Worm (Caenorhabditis elegans): ENCODE data around the gene C24D10.2.
A peak's percentile ranks its signal among the peaks of the same experiment; 100 is the strongest.

C24D10.2 gene

DNA sequence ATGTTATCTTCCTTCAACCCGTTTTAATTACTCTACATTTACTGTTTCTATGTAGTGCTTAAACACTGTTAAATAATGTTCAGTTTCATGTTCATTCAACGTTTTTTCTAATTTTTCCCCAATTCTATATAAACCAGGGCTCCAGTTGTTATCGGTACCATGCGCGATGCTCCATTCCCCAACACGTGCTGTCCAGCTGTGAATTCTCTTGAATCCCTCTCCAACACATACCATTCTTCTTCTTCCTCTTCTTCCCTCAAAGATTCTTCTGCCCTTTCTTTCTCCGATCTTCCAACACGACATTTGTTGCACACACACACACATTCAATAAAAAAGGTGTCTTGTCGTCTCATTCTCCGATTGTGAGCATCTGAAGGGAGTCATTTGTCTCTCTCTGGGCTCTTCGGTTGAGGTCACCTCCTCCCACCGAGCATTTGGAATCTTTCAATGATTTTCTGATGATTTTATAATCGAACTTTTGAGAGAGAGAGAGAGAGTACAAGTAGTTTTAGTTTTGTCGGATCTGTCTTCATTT lies 8.9 kb downstream of the C24D10.2 start:
- TF ChIP-seq unc-120 (tag; optimal IDR thresholded peaks at IDR 0.05; ENCODE audit: poor library complexity, severe bottlenecking), result peak; percentile 40
- no peak for TF ChIP-seq mep-1 (tag; optimal IDR thresholded peaks at IDR 0.05)
- TF ChIP-seq M03D4.4 (tag; optimal IDR thresholded peaks at IDR 0.05), result no peak
- no peak for TF ChIP-seq bed-3 (GFP tag; optimal IDR thresholded peaks at IDR 0.05)
- no peak for TF ChIP-seq nhr-237 (tag; optimal IDR thresholded peaks at IDR 0.05)
- no peak for TF ChIP-seq lsy-2 (tag; optimal IDR thresholded peaks at IDR 0.05)
- peak; percentile 93 for TF ChIP-seq hlh-1 (tag; optimal IDR thresholded peaks at IDR 0.05)
- no peak for TF ChIP-seq sptf-1 (tag; optimal IDR thresholded peaks at IDR 0.05)
- TF ChIP-seq tbx-8 (GFP tag; optimal IDR thresholded peaks at IDR 0.05), result no peak
- TF ChIP-seq ceh-39 (tag; optimal IDR thresholded peaks at IDR 0.05), result no peak

DNA sequence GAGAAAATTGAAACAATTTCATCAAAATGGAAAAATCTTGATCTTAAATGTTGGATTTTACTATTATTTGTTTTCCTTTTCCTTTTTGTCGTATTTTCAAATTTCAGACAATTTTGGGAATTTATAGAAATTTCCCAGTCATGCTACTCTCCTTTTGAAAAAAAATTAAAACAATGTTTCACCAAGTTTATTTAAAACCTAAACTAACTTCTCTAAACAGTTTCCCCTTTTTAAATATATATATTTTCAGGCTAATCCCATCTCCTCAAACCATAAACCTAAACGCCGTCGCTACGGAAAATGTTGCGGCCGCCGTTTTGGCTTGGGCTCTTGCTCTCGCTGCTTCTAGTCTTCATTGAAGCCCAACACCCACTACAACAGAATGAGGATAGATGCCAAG lies 9.9 kb downstream of the C24D10.2 start, which contains the start of gene lam-1:
Gene lam-1 (plus strand): TSS at position 301 of the 400 bp plus-strand sequence.
- TF ChIP-seq lin-13 (tag; optimal IDR thresholded peaks at IDR 0.05), result no peak
- TF ChIP-seq flh-1 (GFP tag; optimal IDR thresholded peaks at IDR 0.05), result no peak
- no peak for TF ChIP-seq nhr-2 (tag; optimal IDR thresholded peaks at IDR 0.05)

DNA sequence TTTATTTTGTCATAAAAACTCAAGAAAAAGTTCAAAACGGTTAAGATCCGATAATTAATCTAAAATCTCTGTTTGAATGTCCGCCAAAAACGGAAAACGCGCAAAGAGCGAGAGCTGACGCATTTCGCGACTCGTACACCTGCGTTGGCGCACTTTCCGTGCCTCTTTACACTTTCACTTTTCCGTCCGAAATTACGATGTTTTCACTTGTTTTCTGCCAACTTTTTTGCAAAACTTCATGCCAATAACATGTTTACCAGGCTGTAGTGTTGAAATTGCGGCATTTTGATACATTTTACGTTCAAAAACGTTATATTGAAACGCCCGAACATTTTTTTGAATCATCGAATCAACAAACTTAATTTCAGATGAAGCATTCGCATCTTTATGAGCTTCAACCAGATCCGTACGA lies 20.6 kb downstream of the C24D10.2 start, which contains the start of gene W03F8.4:
Gene W03F8.4 (plus strand): TSS at position 369 of the 412 bp plus-strand sequence.
- peak; percentile 61 for TF ChIP-seq M03D4.4 (tag; optimal IDR thresholded peaks at IDR 0.05)
- peak; percentile 46 for TF ChIP-seq ham-2 (GFP tag; optimal IDR thresholded peaks at IDR 0.05)
- TF ChIP-seq unc-39 (tag; optimal IDR thresholded peaks at IDR 0.05), result peak; percentile 12
- no peak for TF ChIP-seq nhr-2 (tag; optimal IDR thresholded peaks at IDR 0.05)
- TF ChIP-seq ceh-39 (tag; optimal IDR thresholded peaks at IDR 0.05), result peak; percentile 64
- TF ChIP-seq ceh-43 (GFP tag; optimal IDR thresholded peaks at IDR 0.05), result peak; percentile 45
- peak; percentile 89 for TF ChIP-seq ceh-83 (GFP tag; optimal IDR thresholded peaks at IDR 0.05)
- peak; percentile 4 for TF ChIP-seq mab-5 (tag; optimal IDR thresholded peaks at IDR 0.05)
- peak; percentile 68 for TF ChIP-seq tbx-8 (GFP tag; optimal IDR thresholded peaks at IDR 0.05)
- no peak for TF ChIP-seq elt-1 (tag; optimal IDR thresholded peaks at IDR 0.05; ENCODE audit: borderline replicate concordance, insufficient read depth)
- TF ChIP-seq nhr-76 (tag; optimal IDR thresholded peaks at IDR 0.05), result no peak
- peak; percentile 45 for TF ChIP-seq sem-2 (GFP tag; optimal IDR thresholded peaks at IDR 0.05)
- TF ChIP-seq sptf-1 (tag; optimal IDR thresholded peaks at IDR 0.05), result peak; percentile 79
- TF ChIP-seq cnd-1 (tag; optimal IDR thresholded peaks at IDR 0.05), result peak; percentile 50
- TF ChIP-seq flh-1 (GFP tag; optimal IDR thresholded peaks at IDR 0.05), result no peak
- TF ChIP-seq elt-3 (tag; optimal IDR thresholded peaks at IDR 0.05), result no peak
- TF ChIP-seq lin-13 (tag; optimal IDR thresholded peaks at IDR 0.05), result peak; percentile 94
- TF ChIP-seq bed-3 (GFP tag; optimal IDR thresholded peaks at IDR 0.05), result peak; percentile 24
- peak; percentile 96 for TF ChIP-seq blmp-1 (tag; optimal IDR thresholded peaks at IDR 0.05)
- peak; percentile 86 for TF ChIP-seq lsy-2 (tag; optimal IDR thresholded peaks at IDR 0.05)
- TF ChIP-seq nhr-28 (tag; optimal IDR thresholded peaks at IDR 0.05), result no peak
- TF ChIP-seq mep-1 (tag; optimal IDR thresholded peaks at IDR 0.05), result peak; percentile 93
- no peak for TF ChIP-seq snpc-4 (tag; optimal IDR thresholded peaks at IDR 0.05)
- TF ChIP-seq hlh-1 (tag; optimal IDR thresholded peaks at IDR 0.05), result peak; percentile 28
- TF ChIP-seq nhr-237 (tag; optimal IDR thresholded peaks at IDR 0.05), result peak; percentile 87
- peak; percentile 13 for TF ChIP-seq ztf-11 (tag; optimal IDR thresholded peaks at IDR 0.05)
- TF ChIP-seq unc-120 (tag; optimal IDR thresholded peaks at IDR 0.05; ENCODE audit: poor library complexity, severe bottlenecking), result peak; percentile 87
- peak; percentile 75 for TF ChIP-seq drap-1 (GFP tag; optimal IDR thresholded peaks at IDR 0.05)
- TF ChIP-seq zip-8 (tag; optimal IDR thresholded peaks at IDR 0.05), result no peak
- no peak for TF ChIP-seq nhr-12 (tag; optimal IDR thresholded peaks at IDR 0.05)
- peak; percentile 51 for TF ChIP-seq unc-62 (GFP tag; optimal IDR thresholded peaks at IDR 0.05)
- peak; percentile 62 for TF ChIP-seq ces-1 (GFP tag; optimal IDR thresholded peaks at IDR 0.05)
- no peak for TF ChIP-seq lin-32 (GFP tag; optimal IDR thresholded peaks at IDR 0.05)
- TF ChIP-seq pha-4 (tag; optimal IDR thresholded peaks at IDR 0.05), result peak; percentile 91
- TF ChIP-seq mls-2 (tag; optimal IDR thresholded peaks at IDR 0.05), result peak; percentile 68
